Fruit fly (Drosophila melanogaster) whole organism, embryonic: ENCODE measurements around the gene MCTS1.

Experiments used
- Atf-2 ChIP-seq: fragments of 200-800 bp; sonication (Bioruptor generic); optimal IDR thresholded peaks from 2 replicates; lab custom pipeline; 2016; ENCODE audit warnings: missing biosample characterization, missing genetic modification characterization
- Awh ChIP-seq: fragments of 200-800 bp; sonication (Bioruptor generic); IDR thresholded peaks from 2 replicates; pipeline ENCODE4, ENCODE4 v1.3.6; 2022; ENCODE audit warnings: missing biosample characterization, missing genetic modification characterization
- Bdp1 ChIP-seq: fragments of 200-800 bp; sonication (Bioruptor generic); optimal IDR thresholded peaks from 3 replicates; lab custom pipeline; 2016; ENCODE audit warnings: missing biosample characterization, missing genetic modification characterization
- C15 ChIP-seq: fragments of 200-800 bp; sonication (Bioruptor generic); IDR thresholded peaks from 3 replicates; pipeline ENCODE4 v1.3.6; 2022; ENCODE audit warnings: missing biosample characterization, missing genetic modification characterization
- CG10979 ChIP-seq: fragments of 200-800 bp; sonication (Bioruptor generic); optimal IDR thresholded peaks from 2 replicates; lab custom pipeline; 2018; ENCODE audit warnings: missing biosample characterization, mild to moderate bottlenecking, missing genetic modification characterization, moderate library complexity
- CG11398 ChIP-seq: fragments of 200-800 bp; sonication (Bioruptor generic); optimal IDR thresholded peaks from 2 replicates; lab custom pipeline; 2016; ENCODE audit warnings: missing biosample characterization, missing genetic modification characterization
- CG12659 ChIP-seq: fragments of 200-800 bp; sonication (Bioruptor generic); optimal IDR thresholded peaks from 3 replicates; lab custom pipeline; 2017; ENCODE audit warnings: mild to moderate bottlenecking, missing biosample characterization, missing genetic modification reagents, missing genetic modification characterization
- CG14710 ChIP-seq: fragments of 200-800 bp; sonication (Bioruptor generic); optimal IDR thresholded peaks from 3 replicates; lab custom pipeline; 2019; ENCODE audit warnings: missing biosample characterization, mild to moderate bottlenecking, missing genetic modification characterization, moderate library complexity
- CG1792 ChIP-seq: fragments of 200-800 bp; sonication (Bioruptor generic); optimal IDR thresholded peaks from 2 replicates; lab custom pipeline; 2016; ENCODE audit warnings: missing biosample characterization, missing genetic modification characterization
- CG1832 ChIP-seq: fragments of 200-800 bp; sonication (Bioruptor generic); optimal IDR thresholded peaks from 2 replicates; lab custom pipeline; 2017; ENCODE audit warnings: missing biosample characterization, mild to moderate bottlenecking, missing genetic modification characterization, inconsistent platforms
- CG18764 ChIP-seq: fragments of 200-800 bp; sonication (Bioruptor generic); optimal IDR thresholded peaks from 3 replicates; lab custom pipeline; 2016; ENCODE audit warnings: missing biosample characterization, missing genetic modification characterization
- CG2116 ChIP-seq: fragments of 200-800 bp; sonication (Bioruptor generic); optimal IDR thresholded peaks from 3 replicates; lab custom pipeline; 2018; ENCODE audit warnings: missing biosample characterization, mild to moderate bottlenecking, missing genetic modification characterization
- CG2875 ChIP-seq: fragments of 200-800 bp; sonication (Bioruptor generic); optimal IDR thresholded peaks from 2 replicates; lab custom pipeline; 2017; ENCODE audit warnings: missing biosample characterization, mild to moderate bottlenecking, missing genetic modification characterization, missing genetic modification reagents
- CG2889 ChIP-seq: fragments of 200-800 bp; sonication (Bioruptor generic); IDR thresholded peaks from 3 replicates; pipeline ENCODE4 v1.3.6; 2022; ENCODE audit warnings: missing biosample characterization, missing genetic modification characterization
- CG32767 ChIP-seq: fragments of 200-800 bp; sonication (Bioruptor generic); IDR thresholded peaks from 2 replicates; pipeline ENCODE4 v1.3.6; 2022; ENCODE audit warnings: missing biosample characterization, missing genetic modification characterization
- CG3726 ChIP-seq: fragments of 200-800 bp; sonication (Bioruptor generic); IDR thresholded peaks from 3 replicates; pipeline ENCODE4, ENCODE4 v1.3.6; 2022; ENCODE audit warnings: missing biosample characterization, missing genetic modification characterization
- CG4282 ChIP-seq: fragments of 200-800 bp; sonication (Bioruptor generic); optimal IDR thresholded peaks from 2 replicates; lab custom pipeline; 2016; ENCODE audit warnings: missing biosample characterization, missing genetic modification characterization
- CG4360 ChIP-seq: fragments of 200-800 bp; sonication (Bioruptor generic); IDR thresholded peaks from 2 replicates; pipeline ENCODE4 v1.3.6; 2022; ENCODE audit warnings: missing biosample characterization, missing genetic modification characterization
- CG6683 ChIP-seq: fragments of 200-800 bp; sonication (Bioruptor generic); optimal IDR thresholded peaks from 2 replicates; lab custom pipeline; 2017; ENCODE audit warnings: missing biosample characterization, mild to moderate bottlenecking, missing genetic modification characterization, missing genetic modification reagents
- CG7786 ChIP-seq: fragments of 200-800 bp; sonication (Bioruptor generic); optimal IDR thresholded peaks from 2 replicates; lab custom pipeline; 2016; ENCODE audit warnings: missing biosample characterization, missing genetic modification characterization
- CG8944 ChIP-seq: fragments of 200-800 bp; sonication (Bioruptor generic); optimal IDR thresholded peaks from 3 replicates; lab custom pipeline; 2016; ENCODE audit warnings: missing biosample characterization, missing genetic modification characterization
- CG9727 ChIP-seq: fragments of 200-800 bp; sonication (Bioruptor generic); optimal IDR thresholded peaks from 3 replicates; lab custom pipeline; 2017; ENCODE audit warnings: missing biosample characterization, mild to moderate bottlenecking, missing genetic modification characterization
- CHES-1-like ChIP-seq: fragments of 200-800 bp; sonication (Bioruptor generic); optimal IDR thresholded peaks from 2 replicates; lab custom pipeline; 2016; ENCODE audit warnings: missing biosample characterization, missing genetic modification characterization
- D ChIP-seq, 2 experiments: fragments of 200-800 bp in 1 of 2; fragments of >200 bp in 1 of 2; sonication (Bioruptor generic) in 1 of 2; optimal IDR thresholded peaks; 2 replicates in 1 of 2; 3 replicates in 1 of 2; lab custom pipeline; 2017; ENCODE audit warnings: mild to moderate bottlenecking in 1 of 2, missing biosample characterization in 1 of 2, missing genetic modification characterization in 1 of 2, missing genetic modification reagents in 1 of 2
- Dll ChIP-seq: fragments of 200-800 bp; sonication (Bioruptor generic); IDR thresholded peaks from 4 replicates; pipeline ENCODE4 v1.3.6; 2022; ENCODE audit warnings: missing biosample characterization, missing genetic modification characterization; ENCODE audit not compliant: partially characterized antibody
- Mad ChIP-seq: fragments of 200-800 bp; sonication (Bioruptor generic); optimal IDR thresholded peaks from 2 replicates; lab custom pipeline; 2016; ENCODE audit warnings: missing biosample characterization, missing genetic modification characterization
- NC2α ChIP-seq: fragments of 200-800 bp; sonication (Bioruptor generic); optimal IDR thresholded peaks from 2 replicates; lab custom pipeline; 2016; ENCODE audit warnings: missing biosample characterization, missing genetic modification characterization
- PHDP ChIP-seq: fragments of 200-800 bp; sonication (Bioruptor generic); optimal IDR thresholded peaks from 3 replicates; lab custom pipeline; 2018; ENCODE audit warnings: missing biosample characterization, mild to moderate bottlenecking, missing genetic modification characterization, moderate library complexity
- Six4 ChIP-seq: fragments of 200-800 bp; sonication (Bioruptor generic); optimal IDR thresholded peaks from 2 replicates; lab custom pipeline; 2016; ENCODE audit warnings: missing biosample characterization, missing genetic modification characterization
- Ssrp ChIP-seq: fragments of 200-800 bp; sonication (Bioruptor generic); optimal IDR thresholded peaks from 2 replicates; lab custom pipeline; 2018; ENCODE audit warnings: missing biosample characterization, mild to moderate bottlenecking, missing genetic modification characterization, moderate library complexity
- ara ChIP-seq: fragments of 200-800 bp; sonication (Bioruptor generic); IDR thresholded peaks from 2 replicates; pipeline ENCODE4 v1.3.6; 2022; ENCODE audit warnings: missing biosample characterization, missing genetic modification characterization
- cg ChIP-seq: fragments of 200-800 bp; sonication (Bioruptor generic); optimal IDR thresholded peaks from 3 replicates; lab custom pipeline; 2019; ENCODE audit warnings: missing biosample characterization, mild to moderate bottlenecking, missing genetic modification characterization, moderate library complexity
- da ChIP-seq: fragments of 200-800 bp; sonication (Bioruptor generic); optimal IDR thresholded peaks from 2 replicates; lab custom pipeline; 2016; ENCODE audit warnings: missing biosample characterization, missing genetic modification characterization
- dan ChIP-seq: fragments of 200-800 bp; sonication (Bioruptor generic); IDR thresholded peaks from 2 replicates; pipeline ENCODE4 v1.3.6; 2022; ENCODE audit warnings: missing biosample characterization, missing genetic modification characterization
- dmrt11E ChIP-seq: fragments of 200-800 bp; sonication (Bioruptor generic); optimal IDR thresholded peaks from 3 replicates; lab custom pipeline; 2018; ENCODE audit warnings: missing biosample characterization, mild to moderate bottlenecking, missing genetic modification characterization, moderate library complexity
- dmrt99B ChIP-seq: fragments of 200-800 bp; sonication (Bioruptor generic); optimal IDR thresholded peaks from 2 replicates; lab custom pipeline; 2018; ENCODE audit warnings: missing biosample characterization, mild to moderate bottlenecking, missing genetic modification characterization, moderate library complexity
- dpn ChIP-seq, 2 experiments: fragments of 200-800 bp; sonication (Bioruptor generic); optimal IDR thresholded peaks; 3 replicates each; lab custom pipeline; 2016; ENCODE audit warnings: missing biosample characterization in 2 of 2, missing genetic modification characterization in 2 of 2
- gfzf ChIP-seq: fragments of 200-800 bp; sonication (Bioruptor generic); optimal IDR thresholded peaks from 2 replicates; lab custom pipeline; 2016; ENCODE audit warnings: missing biosample characterization, mild to moderate bottlenecking, missing genetic modification characterization, moderate library complexity
- grau ChIP-seq: fragments of 200-800 bp; optimal IDR thresholded peaks from 3 replicates; lab custom pipeline; 2019; ENCODE audit warnings: missing biosample characterization, mild to moderate bottlenecking, missing genetic modification characterization, moderate library complexity
- jigr1 ChIP-seq: fragments of 200-800 bp; sonication (Bioruptor generic); IDR thresholded peaks from 3 replicates; pipeline ENCODE4 v1.3.6; 2022; ENCODE audit warnings: missing biosample characterization, missing genetic modification characterization
- jing ChIP-seq: fragments of 200-800 bp; sonication (Bioruptor generic); optimal IDR thresholded peaks from 2 replicates; lab custom pipeline; 2018; ENCODE audit warnings: missing biosample characterization, mild to moderate bottlenecking, missing genetic modification characterization
- lmd ChIP-seq: fragments of 200-800 bp; sonication (Bioruptor generic); IDR thresholded peaks from 2 replicates; pipeline ENCODE4 v1.3.6; 2022; ENCODE audit warnings: missing biosample characterization, missing genetic modification characterization
- luna ChIP-seq: fragments of 200-800 bp; sonication (Bioruptor generic); optimal IDR thresholded peaks from 2 replicates; lab custom pipeline; 2016; ENCODE audit warnings: missing biosample characterization, missing genetic modification characterization
- nmo ChIP-seq: fragments of 200-800 bp; sonication (Bioruptor generic); optimal IDR thresholded peaks from 2 replicates; lab custom pipeline; 2018; ENCODE audit warnings: missing biosample characterization, mild to moderate bottlenecking, missing genetic modification characterization, moderate library complexity
- pan ChIP-seq, 4 experiments: fragments of >200 bp in 3 of 4; fragments of 200-800 bp in 1 of 4; sonication (Bioruptor generic) in 1 of 4; optimal IDR thresholded peaks in 3 of 4; IDR thresholded peaks in 1 of 4; 2 replicates each; pipeline versions ENCODE4 v1.3.6 to Lab custom; 2017 to 2022; ENCODE audit warnings: missing biosample characterization in 2 of 4, missing genetic modification characterization in 2 of 4, mixed read lengths in 1 of 4
- pum ChIP-seq: fragments of 200-800 bp; sonication (Bioruptor generic); optimal IDR thresholded peaks from 2 replicates; lab custom pipeline; 2016; ENCODE audit warnings: missing biosample characterization, missing genetic modification characterization
- repo ChIP-seq: fragments of 200-800 bp; sonication (Bioruptor generic); optimal IDR thresholded peaks from 2 replicates; lab custom pipeline; 2016; ENCODE audit warnings: missing biosample characterization, missing genetic modification characterization
- seq ChIP-seq: fragments of 200-800 bp; sonication (Bioruptor generic); IDR thresholded peaks from 2 replicates; pipeline ENCODE4 v1.3.6; 2022; ENCODE audit warnings: missing biosample characterization, missing genetic modification characterization
- sim ChIP-seq: fragments of 200-800 bp; sonication (Bioruptor generic); IDR thresholded peaks from 2 replicates; pipeline ENCODE4 v1.3.6; 2022; ENCODE audit warnings: missing biosample characterization, missing genetic modification characterization
- so ChIP-seq: fragments of 200-800 bp; sonication (Bioruptor generic); IDR thresholded peaks from 3 replicates; pipeline ENCODE4 v1.3.6; 2022; ENCODE audit warnings: missing biosample characterization, missing genetic modification characterization

MCTS1 gene

dm6 chrX:6024638-6025037, 13.1 kb upstream of the MCTS1 start (continued):
- peak; percentile 24 for TF ChIP-seq pum (GFP tag; lab: Kevin White, UChicago)
- peak; percentile 57 for TF ChIP-seq CG14710 (tag; lab: Kevin White, UChicago)
- TF ChIP-seq CG32767 (GFP tag; lab: Robert Waterston, UW) = peak; percentile 42; the same call in 1 of the 2 replicates
- 0 out of 2 replicates have a peak, but pooled peaks have one; percentile 21 for TF ChIP-seq seq
- peak; percentile 18 for TF ChIP-seq Bdp1 (GFP tag; lab: Kevin White, UChicago)
- peak; percentile 39 for TF ChIP-seq CG7786
- peak; percentile 16 for TF ChIP-seq NC2α (GFP tag; lab: Kevin White, UChicago)
- peak; percentile 34 for TF ChIP-seq Ssrp (tag; lab: Kevin White, UChicago)
- TF ChIP-seq dmrt99B = peak; percentile 37
- TF ChIP-seq CG2889 = no peak
- TF ChIP-seq CG2875 (GFP tag; lab: Kevin White, UChicago) = peak; percentile 41
- no peak for TF ChIP-seq PHDP (tag; lab: Kevin White, UChicago)
- no peak for TF ChIP-seq Dll (GFP tag; lab: Robert Waterston, UW)
- peak; percentile 46 for TF ChIP-seq Atf-2
- TF ChIP-seq so = no peak
- peak; percentile 73 for TF ChIP-seq CG10979
- TF ChIP-seq Six4 = peak; percentile 37
- peak; percentile 44 for TF ChIP-seq jing (GFP tag; lab: Kevin White, UChicago)
- peak; percentile 55 for TF ChIP-seq repo (GFP tag; lab: Kevin White, UChicago)
- peak; percentile 38; the same call in 1 of the 3 replicates for TF ChIP-seq jigr1 (GFP tag; lab: Robert Waterston, UW)
- TF ChIP-seq CG2116 = no peak
- 0 out of 3 replicates have a peak, but pooled peaks have one; percentile 20 for TF ChIP-seq CG3726
- TF ChIP-seq D (optimal IDR thresholded peaks at IDR 0.05; lab: Kevin White, UChicago) = no peak
- peak; percentile 52 for TF ChIP-seq D (GFP tag; optimal IDR thresholded peaks at IDR 0.05; lab: Kevin White, UChicago)
- TF ChIP-seq CG1792 (GFP tag; lab: Kevin White, UChicago) = peak; percentile 2
- TF ChIP-seq dan (GFP tag; lab: Robert Waterston, UW) = no peak
- TF ChIP-seq lmd (GFP tag; lab: Robert Waterston, UW) = peak; percentile 55
- peak; percentile 16 for TF ChIP-seq CHES-1-like (GFP tag; lab: Kevin White, UChicago)
- TF ChIP-seq Awh (GFP tag; lab: Robert Waterston, UW) = peak; percentile 21; the same call in 1 of the 2 replicates
- no peak for TF ChIP-seq CG6683
- no peak for TF ChIP-seq da (GFP tag; lab: Kevin White, UChicago)
- no peak for TF ChIP-seq luna (GFP tag; lab: Kevin White, UChicago)
- TF ChIP-seq CG12659 (GFP tag; lab: Kevin White, UChicago) = peak; percentile 5
- TF ChIP-seq sim (GFP tag; lab: Robert Waterston, UW) = 0 out of 2 replicates have a peak, but pooled peaks have one; percentile 55
- TF ChIP-seq gfzf = no peak
- no peak for TF ChIP-seq CG4282 (GFP tag; lab: Kevin White, UChicago)
- TF ChIP-seq CG8944 (GFP tag; lab: Kevin White, UChicago) = peak; percentile 19
- TF ChIP-seq cg = no peak
- peak; percentile 85 for TF ChIP-seq dmrt11E
- peak in 1 of 2 experiments; percentile 45 for TF ChIP-seq dpn (GFP tag; optimal IDR thresholded peaks at IDR 0.05; lab: Kevin White, UChicago)
- peak; percentile 76; the same call in 1 of the 2 replicates for TF ChIP-seq ara (GFP tag; lab: Robert Waterston, UW)
- peak; percentile 51 for TF ChIP-seq nmo (GFP tag; lab: Kevin White, UChicago)
- TF ChIP-seq CG1832 (GFP tag; lab: Kevin White, UChicago) = no peak
- peak; percentile 14; the same call in 1 of the 2 replicates for TF ChIP-seq CG4360 (GFP tag; lab: Robert Waterston, UW)
- TF ChIP-seq grau = peak; percentile 50
- TF ChIP-seq C15 (GFP tag; lab: Robert Waterston, UW) = no peak
- no peak for TF ChIP-seq CG11398
- TF ChIP-seq CG18764 = peak; percentile 2
- TF ChIP-seq Mad = no peak
- no peak for TF ChIP-seq pan (optimal IDR thresholded peaks at IDR 0.05; lab: Kevin White, UChicago)
- peak in 1 of 2 experiments; percentile 58 for TF ChIP-seq pan (GFP tag; optimal IDR thresholded peaks at IDR 0.05 in 1 of 2, IDR thresholded peaks at IDR 0.05 in 1 of 2)
- TF ChIP-seq CG9727 = peak; percentile 65
